Worm (Caenorhabditis elegans): ENCODE measurements around the gene R09E10.2.
A peak's percentile ranks its signal among the peaks of the same experiment; 100 is the strongest.

ce11 chrIV:10366018-10366417, 47.9 kb upstream of the R09E10.2 start, which contains the start of gene sir-2.1:
- no peak for TF ChIP-seq ztf-11 (tag; optimal IDR thresholded peaks at IDR 0.05)
- no peak for TF ChIP-seq lir-3 (tag; optimal IDR thresholded peaks at IDR 0.05; ENCODE audit: poor library complexity)
- no peak for TF ChIP-seq nhr-28 (tag; optimal IDR thresholded peaks at IDR 0.05)
- peak; percentile 19 for TF ChIP-seq skn-1 (tag; optimal IDR thresholded peaks at IDR 0.05)
- no peak for TF ChIP-seq nhr-12 (tag; optimal IDR thresholded peaks at IDR 0.05)
- TF ChIP-seq mep-1 (tag; optimal IDR thresholded peaks at IDR 0.05), result peak; percentile 66
- TF ChIP-seq nhr-237 (tag; optimal IDR thresholded peaks at IDR 0.05), result no peak
- peak; percentile 60 for TF ChIP-seq nhr-90 (tag; optimal IDR thresholded peaks at IDR 0.05; ENCODE audit: poor library complexity)
- no peak for TF ChIP-seq ces-1 (GFP tag; optimal IDR thresholded peaks at IDR 0.05)

Measured in whole organism, L1 larva.